Worm (Caenorhabditis elegans) whole organism, late embryonic: ENCODE measurements around the gene F28H7.8.

Experiments
- C08G9.2 ChIP-seq: sonication (generic microtip); optimal IDR thresholded peaks from 2 replicates; lab custom pipeline; 2016; ENCODE audit warnings: mild to moderate bottlenecking, missing genetic modification characterization, moderate library complexity, missing compliant biosample characterization
- C38D4.7 ChIP-seq: fragments of 200-800 bp; sonication (Bioruptor generic); optimal IDR thresholded peaks from 2 replicates; lab custom pipeline; 2018; ENCODE audit warnings: mild to moderate bottlenecking, missing genetic modification characterization, moderate library complexity, missing compliant biosample characterization
- F13H6.1 ChIP-seq: sonication (generic microtip); optimal IDR thresholded peaks from 2 replicates; lab custom pipeline; 2016; ENCODE audit warnings: missing genetic modification characterization, missing compliant biosample characterization
- K09A11.1 ChIP-seq: sonication (generic microtip); optimal IDR thresholded peaks from 2 replicates; lab custom pipeline; 2017; ENCODE audit warnings: antibody characterized with exemption, mild to moderate bottlenecking, missing genetic modification characterization, missing compliant biosample characterization; ENCODE audit not compliant: insufficient read depth
- T23F11.4 ChIP-seq: fragments of 200-800 bp; sonication (Bioruptor generic); optimal IDR thresholded peaks from 2 replicates; lab custom pipeline; 2018; ENCODE audit warnings: mild to moderate bottlenecking, missing genetic modification characterization, missing compliant biosample characterization
- ahr-1 ChIP-seq: sonication (generic microtip); optimal IDR thresholded peaks from 2 replicates; lab custom pipeline; 2016; ENCODE audit warnings: missing genetic modification characterization, missing compliant biosample characterization
- ama-1 ChIP-seq: fragments of 150-350 bp; optimal IDR thresholded peaks from 2 replicates; lab custom pipeline; 2014
- ceh-22 ChIP-seq: sonication (generic microtip); optimal IDR thresholded peaks from 2 replicates; lab custom pipeline; 2017; ENCODE audit warnings: missing biosample characterization, missing genetic modification characterization
- ceh-24 ChIP-seq: sonication (generic microtip); optimal IDR thresholded peaks from 2 replicates; lab custom pipeline; 2016; ENCODE audit warnings: mild to moderate bottlenecking, missing genetic modification characterization, missing compliant biosample characterization
- ceh-31 ChIP-seq: sonication (generic microtip); optimal IDR thresholded peaks from 2 replicates; lab custom pipeline; 2016; ENCODE audit warnings: missing genetic modification characterization, missing compliant biosample characterization
- ceh-34 ChIP-seq: sonication (generic microtip); optimal IDR thresholded peaks from 2 replicates; lab custom pipeline; 2016; ENCODE audit warnings: mild to moderate bottlenecking, missing genetic modification characterization, missing compliant biosample characterization
- ceh-48 ChIP-seq: sonication (generic microtip); optimal IDR thresholded peaks from 2 replicates; lab custom pipeline; 2016; ENCODE audit warnings: missing genetic modification characterization, inconsistent platforms, missing compliant biosample characterization
- ceh-6 ChIP-seq: fragments of 200-800 bp; sonication (Bioruptor generic); optimal IDR thresholded peaks from 2 replicates; lab custom pipeline; 2018; ENCODE audit warnings: mild to moderate bottlenecking, missing genetic modification characterization, missing compliant biosample characterization
- che-1 ChIP-seq: sonication (generic microtip); optimal IDR thresholded peaks from 2 replicates; lab custom pipeline; 2016; ENCODE audit warnings: mild to moderate bottlenecking, missing genetic modification characterization, missing compliant biosample characterization
- dve-1 ChIP-seq: sonication (generic microtip); optimal IDR thresholded peaks from 2 replicates; lab custom pipeline; 2017; ENCODE audit warnings: antibody characterized with exemption, mild to moderate bottlenecking, missing genetic modification characterization, missing compliant biosample characterization
- elt-2 ChIP-seq: sonication (generic microtip); optimal IDR thresholded peaks from 2 replicates; lab custom pipeline; 2016; ENCODE audit warnings: missing genetic modification reagents, missing genetic modification characterization, missing compliant biosample characterization
- elt-4 ChIP-seq: sonication (generic microtip); optimal IDR thresholded peaks from 2 replicates; lab custom pipeline; 2016; ENCODE audit warnings: missing genetic modification characterization, missing compliant biosample characterization
- ets-4 ChIP-seq: sonication (generic microtip); optimal IDR thresholded peaks from 2 replicates; lab custom pipeline; 2016; ENCODE audit warnings: missing genetic modification characterization, missing compliant biosample characterization
- eyg-1 ChIP-seq: sonication (generic microtip); optimal IDR thresholded peaks from 2 replicates; lab custom pipeline; 2016; ENCODE audit warnings: missing genotype, missing genetic modification characterization, missing compliant biosample characterization
- fkh-6 ChIP-seq: sonication (generic microtip); optimal IDR thresholded peaks from 2 replicates; lab custom pipeline; 2016; ENCODE audit warnings: missing genetic modification characterization, missing compliant biosample characterization
- gmeb-2 ChIP-seq: sonication (generic microtip); optimal IDR thresholded peaks from 2 replicates; lab custom pipeline; 2016; ENCODE audit warnings: missing genetic modification characterization, inconsistent platforms, missing compliant biosample characterization
- hlh-15 ChIP-seq: sonication (generic microtip); optimal IDR thresholded peaks from 2 replicates; lab custom pipeline; 2016; ENCODE audit warnings: missing genetic modification characterization, missing compliant biosample characterization
- hlh-30 ChIP-seq: sonication (generic microtip); optimal IDR thresholded peaks from 2 replicates; lab custom pipeline; 2017; ENCODE audit warnings: antibody characterized with exemption, missing genetic modification characterization, missing compliant biosample characterization; ENCODE audit not compliant: insufficient read depth
- hlh-6 ChIP-seq: sonication (generic microtip); optimal IDR thresholded peaks from 2 replicates; lab custom pipeline; 2016; ENCODE audit warnings: missing genotype, missing genetic modification characterization, missing compliant biosample characterization
- hlh-8 ChIP-seq: sonication (generic microtip); optimal IDR thresholded peaks from 2 replicates; lab custom pipeline; 2016; ENCODE audit warnings: missing genotype, missing genetic modification characterization, missing compliant biosample characterization
- lim-6 ChIP-seq: sonication (generic microtip); optimal IDR thresholded peaks from 2 replicates; lab custom pipeline; 2016; ENCODE audit warnings: missing genetic modification characterization, missing compliant biosample characterization
- lin-11 ChIP-seq: fragments of 200-800 bp; sonication (Bioruptor generic); optimal IDR thresholded peaks from 2 replicates; lab custom pipeline; 2018; ENCODE audit warnings: mild to moderate bottlenecking, missing genetic modification characterization, missing compliant biosample characterization
- nfya-1 ChIP-seq: sonication (generic microtip); optimal IDR thresholded peaks from 2 replicates; lab custom pipeline; 2017; ENCODE audit warnings: missing genetic modification characterization, mild to moderate bottlenecking, missing compliant biosample characterization, antibody characterized with exemption, moderate library complexity
- nhr-232 ChIP-seq: sonication (generic microtip); optimal IDR thresholded peaks from 2 replicates; lab custom pipeline; 2016; ENCODE audit warnings: missing genetic modification characterization, missing compliant biosample characterization
- npax-4 ChIP-seq: sonication (generic microtip); optimal IDR thresholded peaks from 2 replicates; lab custom pipeline; 2016; ENCODE audit warnings: missing genetic modification characterization, missing compliant biosample characterization
- odd-2 ChIP-seq: sonication (generic microtip); optimal IDR thresholded peaks from 2 replicates; lab custom pipeline; 2017; ENCODE audit warnings: antibody characterized with exemption, mild to moderate bottlenecking, missing genetic modification characterization, missing compliant biosample characterization
- pag-3 ChIP-seq: sonication (generic microtip); optimal IDR thresholded peaks from 2 replicates; lab custom pipeline; 2016; ENCODE audit warnings: missing compliant biosample characterization, missing genetic modification characterization, borderline replicate concordance
- pha-2 ChIP-seq: sonication (generic microtip); optimal IDR thresholded peaks from 2 replicates; lab custom pipeline; 2017; ENCODE audit warnings: mild to moderate bottlenecking, missing genetic modification characterization, missing compliant biosample characterization
- pqm-1 ChIP-seq: sonication (generic microtip); optimal IDR thresholded peaks from 2 replicates; lab custom pipeline; 2016; ENCODE audit warnings: missing genetic modification characterization, missing compliant biosample characterization
- pros-1 ChIP-seq: fragments of 150-350 bp; optimal IDR thresholded peaks from 2 replicates; lab custom pipeline; 2014; ENCODE audit warnings: missing biosample characterization, missing genetic modification reagents, missing genetic modification characterization
- ref-2 ChIP-seq: sonication (generic microtip); optimal IDR thresholded peaks from 2 replicates; lab custom pipeline; 2016; ENCODE audit warnings: missing genetic modification characterization, missing compliant biosample characterization
- rnt-1 ChIP-seq: sonication (generic microtip); optimal IDR thresholded peaks from 2 replicates; lab custom pipeline; 2016; ENCODE audit warnings: missing genetic modification characterization, missing compliant biosample characterization
- sox-2 ChIP-seq: fragments of 200-800 bp; sonication (Bioruptor generic); IDR thresholded peaks from 2 replicates; pipeline ENCODE4 v1.3.6; 2022; ENCODE audit warnings: missing genetic modification reagents, missing genetic modification characterization, missing compliant biosample characterization
- sox-4 ChIP-seq: sonication (generic microtip); optimal IDR thresholded peaks from 2 replicates; lab custom pipeline; 2017; ENCODE audit warnings: mild to moderate bottlenecking, missing genetic modification characterization, inconsistent platforms, missing compliant biosample characterization
- tbx-2 ChIP-seq: sonication (generic microtip); optimal IDR thresholded peaks from 2 replicates; lab custom pipeline; 2016; ENCODE audit warnings: missing genetic modification characterization, missing compliant biosample characterization
- unc-3 ChIP-seq, 2 experiments: fragments of 200-800 bp in 1 of 2; sonication (Bioruptor generic) in 1 of 2; sonication (generic microtip) in 1 of 2; conservative IDR thresholded peaks in 1 of 2; optimal IDR thresholded peaks in 1 of 2; 2 replicates each; pipeline versions ENCODE4 v1.3.6 to Lab custom; 2016 to 2022; ENCODE audit warnings: missing compliant biosample characterization in 2 of 2, missing genetic modification characterization in 2 of 2, missing genetic modification reagents in 1 of 2
- unc-42 ChIP-seq: sonication (generic microtip); optimal IDR thresholded peaks from 2 replicates; lab custom pipeline; 2016; ENCODE audit warnings: missing genotype, missing genetic modification characterization, missing compliant biosample characterization
- unc-55 ChIP-seq: sonication (generic microtip); optimal IDR thresholded peaks from 2 replicates; lab custom pipeline; 2017; ENCODE audit warnings: missing biosample characterization, missing genetic modification reagents, missing genetic modification characterization
- unc-86 ChIP-seq: sonication (generic microtip); optimal IDR thresholded peaks from 2 replicates; lab custom pipeline; 2016; ENCODE audit warnings: missing genetic modification characterization, missing compliant biosample characterization

Gene F28H7.8

DNA sequence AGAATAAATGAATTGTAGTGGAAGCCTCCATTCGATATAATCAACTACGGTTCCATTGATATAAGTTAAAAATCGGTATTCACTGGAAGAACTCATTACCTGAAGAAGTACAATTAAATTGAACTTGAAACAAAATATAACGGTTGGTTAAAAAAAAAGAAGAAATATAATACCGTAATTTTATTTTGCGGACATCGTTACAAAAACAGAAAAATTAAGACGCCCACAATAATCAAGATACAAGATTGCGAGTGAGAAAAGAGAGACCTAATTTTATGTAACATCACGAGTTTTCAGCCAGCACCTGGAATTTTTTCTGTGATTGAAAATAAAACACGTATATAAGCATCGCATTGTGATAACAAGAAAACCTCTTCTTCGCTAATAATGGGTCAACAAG, 3.9 kb downstream of the F28H7.8 start, which contains the start of gene sre-6:
TSS of gene sre-6 (minus strand) at position 101 of the 400 bp plus-strand sequence.
- TF ChIP-seq sox-2 (GFP tag; lab: Robert Waterston, UW) (no peak), ets-4 (tag; lab: Kevin White, UChicago) (no peak), sox-4 (no peak)

DNA sequence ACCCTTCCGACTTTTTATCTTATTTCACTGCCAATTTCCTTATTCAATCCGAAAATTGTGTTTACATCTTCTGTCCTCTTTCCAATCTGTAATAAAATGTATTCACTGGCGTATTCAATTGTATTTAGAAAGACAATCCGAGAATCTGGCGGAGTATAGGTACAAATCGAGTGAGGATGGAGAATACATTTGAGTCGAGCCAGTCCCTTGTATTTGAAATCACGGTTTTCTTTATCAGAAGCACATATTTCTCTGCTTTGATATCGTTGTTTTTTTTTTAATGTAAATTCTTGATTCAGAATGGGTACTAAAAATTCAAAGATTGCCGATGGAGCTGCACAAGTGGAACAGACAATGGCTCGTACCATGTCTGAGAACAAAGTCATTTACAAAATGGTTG, 5.3 kb downstream of the F28H7.8 start, which contains the start of gene ocr-1:
TSS of gene ocr-1 (plus strand) at position 301 of the 400 bp plus-strand sequence.
- TF ChIP-seq ets-4 (tag; lab: Kevin White, UChicago) (no peak), hlh-30 (no peak), dve-1 (tag; lab: Kevin White, UChicago) (no peak), unc-3 (GFP tag; conservative IDR thresholded peaks at IDR 0.05; lab: Robert Waterston, UW) (no peak), unc-3 (tag; optimal IDR thresholded peaks at IDR 0.05; lab: Kevin White, UChicago) (no peak), hlh-6 (tag; lab: Kevin White, UChicago) (no peak), ceh-48 (tag; lab: Kevin White, UChicago) (no peak), nfya-1 (tag; lab: Kevin White, UChicago) (no peak), hlh-15 (tag; lab: Kevin White, UChicago) (no peak), pqm-1 (tag; lab: Kevin White, UChicago) (no peak), T23F11.4 (no peak), npax-4 (tag; lab: Kevin White, UChicago) (no peak), F13H6.1 (tag; lab: Kevin White, UChicago) (no peak), elt-2 (tag; lab: Kevin White, UChicago) (no peak), odd-2 (tag; lab: Kevin White, UChicago) (no peak), gmeb-2 (tag; lab: Kevin White, UChicago) (no peak), ahr-1 (tag; lab: Kevin White, UChicago) (no peak), che-1 (tag; lab: Kevin White, UChicago) (no peak), tbx-2 (tag; lab: Kevin White, UChicago) (no peak), ceh-31 (tag; lab: Kevin White, UChicago) (no peak), ama-1 (no peak)

DNA sequence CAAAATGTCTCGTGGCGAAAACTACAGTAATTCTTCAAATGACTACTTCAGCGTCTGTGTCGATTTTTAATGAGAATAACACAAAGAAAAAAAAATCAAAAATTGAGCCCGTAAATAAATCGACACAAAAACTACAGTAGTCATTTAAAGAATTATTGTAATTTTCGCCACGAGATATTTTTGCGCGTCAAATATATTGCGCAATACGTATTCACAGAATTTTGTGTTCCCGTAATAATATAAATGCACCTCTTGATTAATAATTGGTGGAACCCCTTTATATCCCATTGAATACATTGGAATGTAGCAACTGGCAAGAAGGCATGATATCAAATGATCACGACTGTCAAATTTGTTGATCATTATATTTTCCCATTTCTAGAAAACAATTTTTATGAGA, 10.1 kb downstream of the F28H7.8 start:
- no peak for TF ChIP-seq ets-4 (tag; lab: Kevin White, UChicago)
- TF ChIP-seq elt-4 = no peak
- TF ChIP-seq nhr-232 (tag; lab: Kevin White, UChicago) = no peak
- no peak for TF ChIP-seq ref-2
- TF ChIP-seq pag-3 = no peak

DNA sequence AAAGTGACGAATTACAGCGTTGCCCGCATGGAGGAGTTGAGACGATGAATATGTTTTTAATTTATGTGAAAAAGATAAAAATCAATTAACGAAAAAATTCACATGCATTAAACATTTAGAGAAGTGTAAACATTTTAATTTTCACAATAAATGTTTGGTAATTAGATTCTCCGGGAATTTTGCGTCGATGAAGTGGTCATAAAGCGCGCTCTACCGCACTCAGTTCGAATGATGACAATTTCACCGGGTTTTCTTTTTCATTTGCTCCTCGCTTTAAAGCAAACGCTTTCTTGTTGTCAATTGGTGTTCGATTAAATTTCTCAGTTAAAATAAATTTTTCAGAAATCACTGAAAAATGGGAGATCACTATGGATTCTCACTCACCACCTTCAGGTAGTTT, 11.3 kb downstream of the F28H7.8 start, which contains the start of the genes D1054.1 and pas-2:
TSS of gene D1054.1 (minus strand) at position 192 of the 400 bp plus-strand sequence.
TSS of gene pas-2 (plus strand) at position 343 of the 400 bp plus-strand sequence.
- TF ChIP-seq unc-42 (peak; percentile 90), ceh-6 (GFP tag; lab: Kevin White, UChicago) (no peak), ceh-34 (tag; lab: Kevin White, UChicago) (no peak), pha-2 (tag; lab: Kevin White, UChicago) (no peak), C08G9.2 (tag; lab: Kevin White, UChicago) (no peak)

DNA sequence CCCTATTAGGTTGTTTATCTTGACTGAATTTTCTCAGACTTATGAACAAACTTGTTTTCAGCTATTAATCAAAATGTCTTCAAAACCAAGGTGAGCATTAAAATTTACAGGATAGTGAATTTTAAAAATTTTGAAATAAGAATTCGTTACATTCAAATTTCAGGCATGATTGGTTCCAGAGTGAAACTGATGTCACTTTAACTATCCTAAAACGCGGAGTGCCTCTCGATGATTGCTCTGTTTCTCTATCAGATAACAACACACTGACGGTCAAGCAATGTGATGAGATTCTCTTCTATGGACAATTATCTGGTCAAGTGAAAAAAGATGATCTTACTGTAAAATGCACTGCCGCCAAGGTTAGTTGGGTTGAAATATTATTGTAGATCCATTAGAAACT, 12.6 kb downstream of the F28H7.8 start, which contains the start of gene D1054.3:
TSS of gene D1054.3 (plus strand) at position 62 of the 400 bp plus-strand sequence.
- TF ChIP-seq unc-55 (GFP tag; lab: Kevin White, UChicago) = no peak
- no peak for TF ChIP-seq unc-86
- no peak for TF ChIP-seq ceh-6 (GFP tag; lab: Kevin White, UChicago)
- TF ChIP-seq pros-1 (tag; lab: Kevin White, UChicago) = no peak
- no peak for TF ChIP-seq F13H6.1 (tag; lab: Kevin White, UChicago)
- TF ChIP-seq ahr-1 (tag; lab: Kevin White, UChicago) = no peak
- no peak for TF ChIP-seq hlh-15 (tag; lab: Kevin White, UChicago)
- TF ChIP-seq fkh-6 (tag; lab: Kevin White, UChicago) = no peak
- TF ChIP-seq K09A11.1 (tag; lab: Kevin White, UChicago) = no peak
- no peak for TF ChIP-seq ceh-22 (tag; lab: Kevin White, UChicago)
- TF ChIP-seq lim-6 = no peak
- no peak for TF ChIP-seq ceh-24 (tag; lab: Kevin White, UChicago)
- no peak for TF ChIP-seq C38D4.7
- no peak for TF ChIP-seq rnt-1 (tag; lab: Kevin White, UChicago)
- TF ChIP-seq hlh-8 (tag; lab: Kevin White, UChicago) = no peak
- no peak for TF ChIP-seq ets-4 (tag; lab: Kevin White, UChicago)
- no peak for TF ChIP-seq eyg-1 (tag; lab: Kevin White, UChicago)
- TF ChIP-seq lin-11 (tag; lab: Kevin White, UChicago) = no peak
- TF ChIP-seq tbx-2 (tag; lab: Kevin White, UChicago) = no peak
